Fruit fly (Drosophila melanogaster) ovary, adult (tissue): ENCODE measurements around the gene CG31267.

Experiments
- CG17801 ChIP-seq: fragments of 200-800 bp; optimal IDR thresholded peaks from 2 replicates; lab custom pipeline; 2019; ENCODE audit warnings: missing biosample characterization, mild to moderate bottlenecking, missing genetic modification characterization, moderate library complexity; ENCODE audit not compliant: partially characterized antibody

The CG31267 gene

DNA sequence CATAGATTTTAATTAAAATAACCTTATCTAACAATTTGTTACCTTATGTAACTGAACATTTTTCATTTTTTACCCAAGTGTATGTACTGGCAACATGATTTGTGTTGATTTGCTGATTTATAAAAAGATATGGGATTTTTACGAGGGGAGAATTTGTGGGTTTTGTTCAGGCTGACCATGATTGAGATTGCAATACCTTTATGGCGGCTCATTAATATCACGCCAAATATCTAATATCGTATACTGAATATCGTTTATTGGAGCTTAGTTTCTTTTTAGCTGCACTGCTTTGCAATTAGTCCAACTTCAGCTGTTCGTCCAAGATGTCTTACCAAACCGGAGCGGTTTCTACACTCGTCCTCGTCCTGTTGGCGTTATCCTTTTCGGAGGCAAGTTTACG, at the start of gene CG31267:
Gene CG31267, plus strand, starts transcription at position 301 of the 400 bp plus-strand sequence.
- no peak for TF ChIP-seq CG17801 (GFP tag; lab: Kevin White, UChicago)

dm6 chr3R:17085029-17085807, 48.8 kb upstream of the CG31267 start, which contains the start of gene GckIII:
Gene GckIII, plus strand, starts transcription at chr3R:17085513.
- TF ChIP-seq CG17801 (GFP tag; lab: Kevin White, UChicago): no peak

- TF ChIP-seq CG17801 (GFP tag; lab: Kevin White, UChicago): no peak
These were observed 45.9 kb upstream of the CG31267 start, which contains the start of gene cal1 for dm6 chr3R:17087977-17088618. Gene cal1, plus strand, starts transcription at chr3R:17088280.

DNA sequence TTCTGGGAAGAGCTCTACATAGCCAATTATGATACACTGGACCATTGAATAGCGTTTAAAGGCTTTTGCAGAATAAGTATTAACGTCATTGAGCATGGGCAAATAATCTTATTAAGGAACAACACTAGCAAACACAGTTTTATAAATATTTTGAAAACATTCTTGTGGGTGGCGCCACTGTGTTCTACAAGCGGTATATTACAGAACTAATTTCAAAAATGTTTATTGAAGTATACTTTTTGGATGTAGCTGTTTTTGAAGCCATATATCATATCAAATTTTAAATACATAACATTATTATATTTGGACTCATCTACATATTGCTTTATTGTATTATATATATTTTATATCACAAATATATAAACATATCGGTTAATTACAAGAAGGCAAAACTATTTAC, 25.1 kb upstream of the CG31267 start:
- no peak for TF ChIP-seq CG17801 (GFP tag; lab: Kevin White, UChicago)

dm6 chr3R:17110880-17111726, 22.9 kb upstream of the CG31267 start:
- no peak for TF ChIP-seq CG17801 (GFP tag; lab: Kevin White, UChicago)

DNA sequence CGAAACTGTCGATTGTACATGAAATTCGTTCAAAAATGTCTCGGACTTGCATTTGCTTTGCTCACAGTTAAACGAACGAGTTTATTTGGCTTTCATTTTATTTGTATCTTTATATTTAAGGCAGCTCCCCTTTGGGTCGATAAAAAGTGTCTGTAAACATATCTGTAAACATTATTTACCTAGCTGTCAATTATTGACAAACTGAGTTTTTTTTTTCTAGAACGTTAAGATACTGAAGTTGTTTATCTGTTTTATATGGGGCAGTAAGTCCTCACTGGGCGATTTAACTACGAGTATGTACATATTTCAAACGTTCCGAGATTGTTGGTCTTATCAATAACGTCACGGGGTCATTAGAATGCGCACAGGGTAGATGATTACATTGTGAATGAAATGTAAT, 18.3 kb upstream of the CG31267 start:
- no peak for TF ChIP-seq CG17801 (GFP tag; lab: Kevin White, UChicago)

DNA sequence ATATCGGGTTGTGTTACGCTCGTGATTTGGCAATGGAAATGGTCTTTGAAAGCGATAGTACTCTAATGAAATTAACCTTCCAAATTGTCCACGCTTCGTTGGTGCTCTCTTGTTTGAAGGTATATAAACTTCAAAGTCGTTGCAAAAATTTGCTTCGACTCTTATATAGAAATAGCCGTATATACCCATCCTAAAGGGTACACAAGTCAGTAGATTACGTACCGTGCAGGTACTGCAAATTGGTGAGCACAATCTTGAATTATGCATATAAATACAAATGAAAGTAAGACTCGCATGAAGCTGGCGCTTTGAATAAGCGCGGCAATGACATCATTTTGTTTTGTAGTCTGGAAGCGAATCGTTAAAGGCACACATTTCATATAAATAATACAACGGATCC, 17.8 kb upstream of the CG31267 start:
- no peak for TF ChIP-seq CG17801 (GFP tag; lab: Kevin White, UChicago)

DNA sequence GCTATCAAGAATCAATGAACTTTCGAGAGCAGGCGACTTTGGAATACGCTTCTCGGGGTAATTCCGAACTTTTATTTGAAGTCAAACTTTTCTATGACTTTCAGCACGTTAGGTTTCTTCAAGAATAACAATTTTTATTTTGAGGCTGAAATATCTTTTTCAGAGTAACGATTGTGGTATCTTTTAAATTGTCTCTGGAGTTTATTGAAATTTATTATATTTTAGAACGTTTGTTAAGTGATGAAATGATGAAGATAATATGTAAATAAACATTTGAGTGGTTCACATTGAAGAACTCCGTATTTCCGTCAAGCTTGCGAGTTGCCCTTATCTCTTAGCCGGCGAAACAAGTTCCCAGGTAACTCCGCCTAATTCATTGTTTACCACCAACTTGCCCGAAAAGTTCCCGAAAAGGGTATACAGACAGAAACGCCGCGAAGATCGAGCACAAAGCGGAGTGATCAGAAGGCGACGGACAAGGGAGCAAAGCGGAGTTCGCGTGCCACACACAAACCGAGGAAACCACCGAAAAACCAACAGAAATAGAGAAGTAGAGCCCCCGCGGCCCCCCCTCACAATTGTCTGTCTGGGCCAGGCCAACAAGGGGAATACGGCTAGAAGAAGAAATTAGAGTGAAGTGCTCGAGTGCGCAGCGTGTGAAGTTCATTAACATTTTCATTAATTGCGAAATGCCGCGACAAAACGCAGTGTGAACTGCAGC, 16.2 kb upstream of the CG31267 start:
- no peak for TF ChIP-seq CG17801 (GFP tag; lab: Kevin White, UChicago)

dm6 chr3R:17118917-17119378, 15.0 kb upstream of the CG31267 start:
- peak; percentile 56 for TF ChIP-seq CG17801 (GFP tag; lab: Kevin White, UChicago)

- no peak for TF ChIP-seq CG17801 (GFP tag; lab: Kevin White, UChicago)
These were observed 13.8 kb upstream of the CG31267 start, which contains the start of gene CG34278 for dm6 chr3R:17120165-17120564. Gene CG34278, plus strand, starts transcription at chr3R:17120465.

dm6 chr3R:17121277-17121676, 12.7 kb upstream of the CG31267 start, which contains the start of gene CG42779:
Gene CG42779, plus strand, starts transcription at chr3R:17121577.
- no peak for TF ChIP-seq CG17801 (GFP tag; lab: Kevin White, UChicago)

DNA sequence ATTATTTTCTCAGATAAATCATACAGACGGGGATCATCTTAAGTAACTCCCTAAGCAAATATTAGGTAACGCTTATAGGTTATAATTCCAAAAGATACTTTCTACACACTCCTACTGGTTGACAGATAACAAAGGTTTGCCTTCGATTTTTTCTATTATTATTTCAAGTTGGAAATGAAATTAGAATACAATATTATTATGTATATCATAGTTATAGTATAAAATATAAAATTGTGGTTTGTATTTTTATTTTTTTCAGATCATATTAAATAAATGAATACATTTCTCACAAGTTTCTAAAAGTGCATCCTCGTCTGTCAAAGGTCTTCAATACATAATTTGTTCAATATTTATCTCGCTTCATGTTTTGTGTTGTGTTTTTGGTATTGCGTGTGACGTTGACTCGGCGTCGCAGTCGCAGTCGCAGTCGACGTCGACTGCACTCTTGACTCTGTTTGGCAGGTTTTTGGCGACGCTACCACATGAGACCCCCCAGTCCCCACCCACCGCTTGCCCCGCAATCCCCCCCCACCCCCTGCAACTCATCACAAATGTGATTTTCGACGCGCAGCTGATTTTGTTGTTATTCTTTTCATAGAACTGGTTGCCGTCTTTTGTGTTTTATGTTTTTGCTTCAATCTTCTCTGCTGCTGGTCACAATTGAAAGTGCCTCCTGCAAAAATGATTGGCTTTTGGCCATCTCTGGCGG, 11.0 kb upstream of the CG31267 start:
- TF ChIP-seq CG17801 (GFP tag; lab: Kevin White, UChicago): no peak

DNA sequence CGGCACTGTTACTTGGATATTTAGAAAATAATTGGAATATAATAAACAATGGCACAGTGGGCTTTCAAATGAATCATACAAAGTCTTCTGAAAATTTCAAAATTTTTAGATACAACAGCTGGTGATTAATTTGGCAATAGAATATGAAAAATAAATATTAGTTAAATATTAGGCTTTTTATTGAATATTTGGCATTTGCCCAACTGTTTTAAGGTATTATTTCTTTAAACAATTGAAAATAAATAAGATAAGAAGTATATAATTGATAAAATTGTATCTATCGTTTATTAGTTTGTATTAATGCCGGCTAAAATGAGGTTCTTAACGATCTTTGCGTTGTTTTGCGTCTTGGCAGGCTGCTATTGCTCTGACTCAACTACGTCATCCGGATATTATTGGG, 9.8 kb upstream of the CG31267 start, which contains the start of gene CG45079:
Gene CG45079, plus strand, starts transcription at position 301 of the 400 bp plus-strand sequence.
- TF ChIP-seq CG17801 (GFP tag; lab: Kevin White, UChicago): no peak
